Fruit fly (Drosophila melanogaster): ENCODE data around the gene OdsH.

OdsH gene

DNA sequence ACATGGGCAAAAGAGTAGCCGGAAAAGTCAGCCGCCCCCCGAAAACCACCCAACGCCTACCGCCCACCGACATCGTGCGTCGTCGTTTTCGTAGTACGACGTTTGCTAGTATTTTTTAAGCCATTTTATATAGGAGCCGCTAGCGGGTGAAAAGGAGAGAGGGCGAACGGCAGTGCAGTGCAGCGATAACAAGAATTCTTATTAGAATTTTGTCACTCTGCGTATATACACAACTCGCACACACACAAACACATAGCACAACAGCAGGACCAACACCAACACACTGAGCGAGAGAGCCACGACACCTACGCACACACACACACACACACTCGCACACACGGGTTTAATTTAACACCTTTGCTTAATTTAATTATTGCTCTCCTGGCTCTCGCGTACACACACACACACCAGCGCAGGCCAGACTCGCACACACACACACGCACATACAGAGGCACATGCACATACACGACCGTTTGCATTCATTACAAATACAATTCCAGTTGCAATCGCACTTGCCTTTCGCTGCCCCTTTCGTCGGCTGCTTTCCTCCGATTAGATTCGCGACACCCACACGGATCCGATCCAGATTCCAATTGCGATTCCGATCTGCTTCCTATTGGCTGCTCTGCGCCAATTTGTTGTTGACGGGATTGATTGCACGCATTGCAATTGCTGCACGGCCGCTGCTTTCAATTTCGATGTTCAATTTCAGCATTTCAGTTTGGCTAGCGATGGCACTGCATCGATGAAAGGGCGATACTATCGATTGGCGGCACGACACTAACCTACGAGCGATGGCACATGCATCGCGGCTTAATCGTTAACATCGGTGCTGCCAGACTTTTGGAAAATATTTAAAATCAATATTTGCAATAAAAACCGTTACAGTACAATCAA is 36.2 kb downstream of the OdsH start, which contains the start of gene Socs16D (continued):
- peak; percentile 7 for TF ChIP-seq Hr3 (GFP tag; optimal IDR thresholded peaks at IDR 0.05)
- no peak for TF ChIP-seq CG43689 (GFP tag; IDR thresholded peaks at IDR 0.05)
- TF ChIP-seq CG10543 (GFP tag; optimal IDR thresholded peaks at IDR 0.05), result no peak
- peak; percentile 84 for TF ChIP-seq CG33213 (GFP tag; optimal IDR thresholded peaks at IDR 0.05)
- no peak for TF ChIP-seq Neu2 (GFP tag; optimal IDR thresholded peaks at IDR 0.05; ENCODE audit: borderline replicate concordance)
- no peak for TF ChIP-seq nerfin-1 (tag; optimal IDR thresholded peaks at IDR 0.05)
- peak; percentile 13 for TF ChIP-seq run (tag; optimal IDR thresholded peaks at IDR 0.05)
- peak; percentile 24 for TF ChIP-seq CG4328 (GFP tag; optimal IDR thresholded peaks at IDR 0.05)
- no peak for TF ChIP-seq Ssrp (tag; optimal IDR thresholded peaks at IDR 0.05)
- no peak for TF ChIP-seq seq (GFP tag; IDR thresholded peaks at IDR 0.05)
- peak; percentile 97 for TF ChIP-seq CG13287 (GFP tag; IDR thresholded peaks at IDR 0.05; ENCODE audit: partially characterized antibody)
- TF ChIP-seq GATAe (GFP tag; conservative IDR thresholded peaks at IDR 0.05), result no peak
- TF ChIP-seq ham (GFP tag; IDR thresholded peaks at IDR 0.05), result no peak
- no peak for TF ChIP-seq ATbp (GFP tag; optimal IDR thresholded peaks at IDR 0.05)
- TF ChIP-seq hb (GFP tag; IDR thresholded peaks at IDR 0.05; ENCODE audit: partially characterized antibody), result peak; percentile 97
- TF ChIP-seq tap (tag; optimal IDR thresholded peaks at IDR 0.05), result peak; percentile 7
- TF ChIP-seq CG4282 (GFP tag; optimal IDR thresholded peaks at IDR 0.05), result peak; percentile 3
- no peak for TF ChIP-seq dati (GFP tag; IDR thresholded peaks at IDR 0.05)
- peak; percentile 57 to 59 for TF ChIP-seq dpn (GFP tag; optimal IDR thresholded peaks at IDR 0.05)
- peak; percentile 61 for TF ChIP-seq YL-1 (GFP tag; optimal IDR thresholded peaks at IDR 0.05)
- no peak for TF ChIP-seq bab2 (GFP tag; optimal IDR thresholded peaks at IDR 0.05)
- TF ChIP-seq Dad (GFP tag; optimal IDR thresholded peaks at IDR 0.05), result peak; percentile 50
- no peak for TF ChIP-seq fd102C (GFP tag; optimal IDR thresholded peaks at IDR 0.05)
- TF ChIP-seq CG13624 (GFP tag; optimal IDR thresholded peaks at IDR 0.05), result peak; percentile 66
- TF ChIP-seq HLH3B (GFP tag; IDR thresholded peaks at IDR 0.05), result 0 out of 2 replicates have a peak, but pooled peaks have one; percentile 5
- no peak for TF ChIP-seq D19A (tag; optimal IDR thresholded peaks at IDR 0.05)
- TF ChIP-seq gem (tag; optimal IDR thresholded peaks at IDR 0.05), result peak; percentile 30
- peak; percentile 65 for TF ChIP-seq kni (GFP tag; optimal IDR thresholded peaks at IDR 0.05)
- no peak for TF ChIP-seq CG2202 (tag; optimal IDR thresholded peaks at IDR 0.05)
- no peak for TF ChIP-seq CG3065 (GFP tag; optimal IDR thresholded peaks at IDR 0.05)
- TF ChIP-seq slou (GFP tag; optimal IDR thresholded peaks at IDR 0.05), result peak; percentile 12
- TF ChIP-seq dysf (GFP tag; IDR thresholded peaks at IDR 0.05), result no peak
- peak; percentile 17 to 61 for TF ChIP-seq Pdp1 (GFP tag; optimal IDR thresholded peaks at IDR 0.05)
- peak; percentile 43 for TF ChIP-seq her (GFP tag; optimal IDR thresholded peaks at IDR 0.05)
- peak; percentile 41; the same call in 1 of the 2 replicates for TF ChIP-seq vvl (GFP tag; IDR thresholded peaks at IDR 0.05)
- peak; percentile 99 for TF ChIP-seq Myb (GFP tag; optimal IDR thresholded peaks at IDR 0.05)
- TF ChIP-seq pfk (GFP tag; optimal IDR thresholded peaks at IDR 0.05), result peak; percentile 39
- TF ChIP-seq bcd (GFP tag; optimal IDR thresholded peaks at IDR 0.05), result peak; percentile 50
- TF ChIP-seq CG30431 (GFP tag; optimal IDR thresholded peaks at IDR 0.05), result no peak
- TF ChIP-seq CG8290 (GFP tag; optimal IDR thresholded peaks at IDR 0.05), result peak; percentile 58
- peak in 1 of 2 experiments; percentile 75 for TF ChIP-seq CG8290 (tag; optimal IDR thresholded peaks at IDR 0.05)
- TF ChIP-seq ara (GFP tag; IDR thresholded peaks at IDR 0.05), result no peak
- no peak for TF ChIP-seq CG32772 (GFP tag; IDR thresholded peaks at IDR 0.05)
- no peak for TF ChIP-seq ftz-f1 (GFP tag; optimal IDR thresholded peaks at IDR 0.05)
- TF ChIP-seq CG12071 (GFP tag; optimal IDR thresholded peaks at IDR 0.05), result peak; percentile 26
- TF ChIP-seq CG6654 (GFP tag; optimal IDR thresholded peaks at IDR 0.05), result no peak
- TF ChIP-seq Max (GFP tag; optimal IDR thresholded peaks at IDR 0.05), result peak; percentile 34
- peak; percentile 2 for TF ChIP-seq NfI (GFP tag; optimal IDR thresholded peaks at IDR 0.05)
- no peak for TF ChIP-seq Aef1 (GFP tag; IDR thresholded peaks at IDR 0.05)
